Fruit fly (Drosophila melanogaster): Measurements from ENCODE around the gene CG7322.

CG7322 gene

DNA sequence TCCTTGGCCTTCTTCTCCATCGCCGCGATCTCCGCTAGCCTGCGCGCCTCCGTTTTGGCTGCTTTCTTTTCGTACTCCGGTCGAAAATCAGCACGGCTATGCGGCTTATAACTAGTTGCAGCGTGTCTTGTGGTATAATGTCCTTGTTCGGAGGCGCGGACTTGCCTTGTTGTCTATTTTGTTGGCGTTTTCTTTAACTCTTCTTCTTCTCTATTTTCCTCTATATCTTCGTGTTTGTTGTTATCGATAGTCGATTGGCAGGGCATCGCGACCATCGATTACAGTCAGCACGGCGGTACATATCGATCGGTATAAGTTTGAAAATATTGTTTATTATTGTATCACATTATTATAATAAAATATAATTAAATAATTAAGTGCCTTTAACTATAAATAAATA lies 35.9 kb upstream of the CG7322 start, which contains the start of gene Flacc:
TSS of gene Flacc (minus strand) at position 204 of the 400 bp plus-strand sequence.
- TF ChIP-seq jim (GFP tag; optimal IDR thresholded peaks at IDR 0.05) (no peak), psq (GFP tag; optimal IDR thresholded peaks at IDR 0.05) (peak; percentile 65), Vsx2 (GFP tag; optimal IDR thresholded peaks at IDR 0.05; ENCODE audit: partially characterized antibody) (no peak), Dif (GFP tag; optimal IDR thresholded peaks at IDR 0.05; ENCODE audit: partially characterized antibody) (no peak), woc (GFP tag; optimal IDR thresholded peaks at IDR 0.05) (no peak)

dm6 chrX:18883999-18884671 lies 26.6 kb upstream of the CG7322 start, which contains the start of gene CG7332:
Gene CG7332 (plus strand): TSS chrX:18884513.
- TF ChIP-seq h (GFP tag; optimal IDR thresholded peaks at IDR 0.05) (no peak), ey (GFP tag; optimal IDR thresholded peaks at IDR 0.05) (no peak), foxo (GFP tag; optimal IDR thresholded peaks at IDR 0.05) (no peak), pan (optimal IDR thresholded peaks at IDR 0.05) (no peak), rgr (GFP tag; optimal IDR thresholded peaks at IDR 0.05) (no peak)

DNA sequence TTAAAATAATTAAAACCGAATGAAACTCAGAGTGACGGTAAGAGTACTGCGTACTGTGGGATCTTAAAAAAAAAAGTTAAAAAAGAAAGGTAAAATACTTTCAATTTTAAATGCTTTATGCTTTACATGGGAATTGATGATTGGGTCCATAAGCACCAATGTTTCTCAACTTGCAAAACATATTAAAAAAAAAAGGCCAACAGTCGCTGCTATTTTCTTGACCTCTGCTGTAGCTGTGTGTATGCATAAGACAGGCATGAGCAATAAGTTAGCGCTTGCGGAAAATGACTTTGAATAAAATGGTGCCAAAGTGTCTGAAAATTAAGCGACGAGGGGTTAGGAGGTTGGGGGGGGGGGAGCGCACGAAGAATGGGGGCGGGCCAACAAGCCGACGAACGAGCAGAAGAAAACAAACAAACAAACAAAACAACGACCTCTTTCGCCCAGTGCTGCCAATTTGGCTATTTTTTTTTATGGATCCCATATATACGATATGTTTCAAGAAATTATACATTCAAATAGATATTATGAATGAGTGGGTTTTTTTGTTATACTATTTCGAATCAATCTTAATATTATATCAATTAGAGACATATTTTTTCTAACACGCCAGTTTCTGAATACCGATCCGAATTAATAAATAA lies 12.1 kb upstream of the CG7322 start:
- TF ChIP-seq Vsx2 (GFP tag; optimal IDR thresholded peaks at IDR 0.05; ENCODE audit: partially characterized antibody) (no peak), jim (GFP tag; optimal IDR thresholded peaks at IDR 0.05) (no peak), tai (GFP tag; optimal IDR thresholded peaks at IDR 0.05) (no peak), dsf (GFP tag; optimal IDR thresholded peaks at IDR 0.05; ENCODE audit: borderline replicate concordance) (no peak), N (GFP tag; optimal IDR thresholded peaks at IDR 0.05) (no peak), OdsH (GFP tag; optimal IDR thresholded peaks at IDR 0.05) (peak; percentile 56), psq (GFP tag; optimal IDR thresholded peaks at IDR 0.05) (peak; percentile 54), fru (GFP tag; optimal IDR thresholded peaks at IDR 0.05) (peak; percentile 72), sage (GFP tag; optimal IDR thresholded peaks at IDR 0.05) (no peak), CrebA (GFP tag; optimal IDR thresholded peaks at IDR 0.05; ENCODE audit: borderline replicate concordance) (no peak), sv (GFP tag; optimal IDR thresholded peaks at IDR 0.05) (no peak), pan (optimal IDR thresholded peaks at IDR 0.05) (no peak), rgr (GFP tag; optimal IDR thresholded peaks at IDR 0.05) (peak; percentile 67), Myc (optimal IDR thresholded peaks at IDR 0.05) (peak; percentile 49), lola (GFP tag; optimal IDR thresholded peaks at IDR 0.05) (no peak), Rel (GFP tag; optimal IDR thresholded peaks at IDR 0.05) (no peak), Rel (tag; optimal IDR thresholded peaks at IDR 0.05) (no peak), h (GFP tag; optimal IDR thresholded peaks at IDR 0.05) (peak; percentile 62), Hr78 (GFP tag; optimal IDR thresholded peaks at IDR 0.05) (no peak), ey (GFP tag; optimal IDR thresholded peaks at IDR 0.05) (peak; percentile 64), CG9705 (GFP tag; optimal IDR thresholded peaks at IDR 0.05) (no peak), Hnf4 (GFP tag; optimal IDR thresholded peaks at IDR 0.05) (no peak), Sp1 (GFP tag; optimal IDR thresholded peaks at IDR 0.05) (peak; percentile 60), Jra (GFP tag; optimal IDR thresholded peaks at IDR 0.05) (no peak), dmrt93B (GFP tag; optimal IDR thresholded peaks at IDR 0.05) (no peak), foxo (GFP tag; optimal IDR thresholded peaks at IDR 0.05) (peak in 1 of 2 experiments; percentile 71), woc (GFP tag; optimal IDR thresholded peaks at IDR 0.05) (peak; percentile 27), Dif (GFP tag; optimal IDR thresholded peaks at IDR 0.05; ENCODE audit: partially characterized antibody) (no peak), HLH106 (tag; optimal IDR thresholded peaks at IDR 0.05) (peak; percentile 39), CG32264 (GFP tag; optimal IDR thresholded peaks at IDR 0.05) (peak; percentile 19), br (GFP tag; optimal IDR thresholded peaks at IDR 0.05) (peak; percentile 64), Mio (GFP tag; optimal IDR thresholded peaks at IDR 0.05) (no peak), Abd-B (GFP tag; optimal IDR thresholded peaks at IDR 0.05) (no peak), dl (GFP tag; optimal IDR thresholded peaks at IDR 0.05; ENCODE audit: insufficient read depth in 1 of 2, partially characterized antibody in 2 of 2) (no peak), GATAd (GFP tag; optimal IDR thresholded peaks at IDR 0.05) (no peak), brk (GFP tag; optimal IDR thresholded peaks at IDR 0.05) (no peak), usp (GFP tag; optimal IDR thresholded peaks at IDR 0.05) (no peak), Dfd (GFP tag; optimal IDR thresholded peaks at IDR 0.05) (no peak), Hr83 (GFP tag; optimal IDR thresholded peaks at IDR 0.05; ENCODE audit: poor library complexity, severe bottlenecking) (peak; percentile 57)
